Fruit fly (Drosophila melanogaster) whole organism, embryonic: ENCODE measurements around the gene CG31636.

Experiments
- Bgb ChIP-seq: fragments of 200-800 bp; sonication (Bioruptor generic); IDR thresholded peaks from 2 replicates; pipeline ENCODE4 v1.3.6; 2022; ENCODE audit warnings: missing biosample characterization, missing genetic modification characterization; ENCODE audit not compliant: partially characterized antibody
- CG12104 ChIP-seq: fragments of 200-800 bp; sonication (Bioruptor generic); optimal IDR thresholded peaks from 3 replicates; lab custom pipeline; 2016; ENCODE audit warnings: missing biosample characterization, missing genetic modification characterization
- CG14050 ChIP-seq: fragments of 200-800 bp; sonication (Bioruptor generic); IDR thresholded peaks from 3 replicates; pipeline ENCODE4 v1.3.6; 2022; ENCODE audit warnings: missing biosample characterization, missing genetic modification characterization
- CG14860 ChIP-seq: fragments of 200-800 bp; sonication (Bioruptor generic); IDR thresholded peaks from 3 replicates; pipeline ENCODE4 v1.3.6; 2022; ENCODE audit warnings: missing biosample characterization, missing genetic modification characterization; ENCODE audit not compliant: partially characterized antibody
- CG14965 ChIP-seq: fragments of 200-800 bp; sonication (Bioruptor generic); optimal IDR thresholded peaks from 2 replicates; lab custom pipeline; 2016; ENCODE audit warnings: missing biosample characterization, missing genetic modification characterization, borderline replicate concordance
- CG15073 ChIP-seq: fragments of 200-800 bp; sonication (Bioruptor generic); optimal IDR thresholded peaks from 2 replicates; lab custom pipeline; 2016; ENCODE audit warnings: missing biosample characterization, missing genetic modification characterization
- CG15601 ChIP-seq: fragments of 200-800 bp; sonication (Bioruptor generic); optimal IDR thresholded peaks from 3 replicates; lab custom pipeline; 2019; ENCODE audit warnings: missing biosample characterization, mild to moderate bottlenecking, missing genetic modification characterization, moderate library complexity
- CG1647 ChIP-seq: fragments of 200-800 bp; sonication (Bioruptor generic); optimal IDR thresholded peaks from 3 replicates; lab custom pipeline; 2016; ENCODE audit warnings: missing biosample characterization, missing genetic modification characterization
- CG18764 ChIP-seq: fragments of 200-800 bp; sonication (Bioruptor generic); optimal IDR thresholded peaks from 3 replicates; lab custom pipeline; 2016; ENCODE audit warnings: missing biosample characterization, missing genetic modification characterization
- CG4707 ChIP-seq: fragments of 200-800 bp; sonication (Bioruptor generic); optimal IDR thresholded peaks from 2 replicates; lab custom pipeline; 2018; ENCODE audit warnings: missing biosample characterization, mild to moderate bottlenecking, missing genetic modification characterization, moderate library complexity
- CG5953 ChIP-seq: fragments of 200-800 bp; sonication (Bioruptor generic); IDR thresholded peaks from 2 replicates; pipeline ENCODE4 v1.3.6; 2022; ENCODE audit warnings: missing biosample characterization, missing genetic modification characterization
- CG6272 ChIP-seq: fragments of 200-800 bp; sonication (Bioruptor generic); IDR thresholded peaks from 2 replicates; pipeline ENCODE4 v1.3.6; 2022; ENCODE audit warnings: missing biosample characterization, missing genetic modification characterization
- CG6854 ChIP-seq: fragments of 200-800 bp; sonication (Bioruptor generic); optimal IDR thresholded peaks from 3 replicates; lab custom pipeline; 2017; ENCODE audit warnings: missing biosample characterization, mild to moderate bottlenecking, missing genetic modification characterization
- CG7271 ChIP-seq: fragments of 200-800 bp; sonication (Bioruptor generic); optimal IDR thresholded peaks from 2 replicates; lab custom pipeline; 2018; ENCODE audit warnings: missing biosample characterization, mild to moderate bottlenecking, missing genetic modification characterization, moderate library complexity
- CG8290 ChIP-seq, 3 experiments: fragments of 200-800 bp; sonication (Bioruptor generic); optimal IDR thresholded peaks; 2 replicates each; lab custom pipeline; 2016 to 2019; ENCODE audit warnings: missing biosample characterization in 3 of 3, missing genetic modification characterization in 3 of 3, mild to moderate bottlenecking in 2 of 3, moderate library complexity in 1 of 3
- CG8478 ChIP-seq: fragments of >200 bp; optimal IDR thresholded peaks from 2 replicates; lab custom pipeline; 2018
- CHES-1-like ChIP-seq: fragments of 200-800 bp; sonication (Bioruptor generic); optimal IDR thresholded peaks from 2 replicates; lab custom pipeline; 2016; ENCODE audit warnings: missing biosample characterization, missing genetic modification characterization
- CoRest ChIP-seq: fragments of 200-800 bp; sonication (Bioruptor generic); optimal IDR thresholded peaks from 3 replicates; lab custom pipeline; 2018; ENCODE audit warnings: missing biosample characterization, mild to moderate bottlenecking, missing genetic modification characterization, moderate library complexity
- D19A ChIP-seq: fragments of 200-800 bp; optimal IDR thresholded peaks from 3 replicates; lab custom pipeline; 2019; ENCODE audit warnings: missing biosample characterization, mild to moderate bottlenecking, missing genetic modification characterization, moderate library complexity
- Lpt ChIP-seq: fragments of >200 bp; optimal IDR thresholded peaks from 2 replicates; lab custom pipeline; 2018; ENCODE audit warnings: missing biosample characterization, missing genetic modification characterization
- NC2α ChIP-seq: fragments of 200-800 bp; sonication (Bioruptor generic); optimal IDR thresholded peaks from 2 replicates; lab custom pipeline; 2016; ENCODE audit warnings: missing biosample characterization, missing genetic modification characterization
- Nf-YB ChIP-seq: fragments of 200-800 bp; sonication (Bioruptor generic); optimal IDR thresholded peaks from 3 replicates; lab custom pipeline; 2019; ENCODE audit warnings: missing biosample characterization, mild to moderate bottlenecking, missing genetic modification characterization, moderate library complexity
- NfI ChIP-seq: fragments of 200-800 bp; sonication (Bioruptor generic); optimal IDR thresholded peaks from 3 replicates; lab custom pipeline; 2018; ENCODE audit warnings: missing biosample characterization, mild to moderate bottlenecking, missing genetic modification characterization, moderate library complexity
- Oaz ChIP-seq: fragments of 200-800 bp; sonication (Bioruptor generic); IDR thresholded peaks from 2 replicates; pipeline ENCODE4 v1.3.6; 2022; ENCODE audit warnings: missing biosample characterization, missing genetic modification characterization
- Opbp ChIP-seq: fragments of 200-800 bp; sonication (Bioruptor generic); IDR thresholded peaks from 3 replicates; pipeline ENCODE4 v1.3.6; 2022; ENCODE audit warnings: missing biosample characterization, missing genetic modification characterization; ENCODE audit not compliant: partially characterized antibody
- PHDP ChIP-seq: fragments of 200-800 bp; sonication (Bioruptor generic); optimal IDR thresholded peaks from 3 replicates; lab custom pipeline; 2018; ENCODE audit warnings: missing biosample characterization, mild to moderate bottlenecking, missing genetic modification characterization, moderate library complexity
- Scr ChIP-seq: fragments of 200-800 bp; sonication (Bioruptor generic); IDR thresholded peaks from 2 replicates; pipeline ENCODE4 v1.3.6; 2022; ENCODE audit warnings: missing biosample characterization, missing genetic modification characterization; ENCODE audit not compliant: partially characterized antibody
- Sin3A ChIP-seq: fragments of >200 bp; optimal IDR thresholded peaks from 2 replicates; lab custom pipeline; 2018
- Six4 ChIP-seq: fragments of 200-800 bp; sonication (Bioruptor generic); optimal IDR thresholded peaks from 2 replicates; lab custom pipeline; 2016; ENCODE audit warnings: missing biosample characterization, missing genetic modification characterization
- Tbp ChIP-seq: fragments of >200 bp; optimal IDR thresholded peaks from 2 replicates; lab custom pipeline; 2018; ENCODE audit warnings: missing biosample characterization, missing genetic modification characterization
- bigmax ChIP-seq: fragments of 200-800 bp; sonication (Bioruptor generic); optimal IDR thresholded peaks from 2 replicates; lab custom pipeline; 2018; ENCODE audit warnings: missing biosample characterization, mild to moderate bottlenecking, missing genetic modification characterization
- bowl ChIP-seq: fragments of 200-800 bp; sonication (Bioruptor generic); IDR thresholded peaks from 2 replicates; pipeline ENCODE4 v1.3.6; 2022; ENCODE audit warnings: missing biosample characterization, missing genetic modification characterization
- chm ChIP-seq: fragments of 200-800 bp; sonication (Bioruptor generic); IDR thresholded peaks from 2 replicates; pipeline ENCODE4 v1.3.6; 2022; ENCODE audit warnings: missing biosample characterization, missing genetic modification characterization
- cwo ChIP-seq: fragments of 200-800 bp; sonication (Bioruptor generic); optimal IDR thresholded peaks from 3 replicates; lab custom pipeline; 2017; ENCODE audit warnings: missing biosample characterization, missing genetic modification characterization, mild to moderate bottlenecking, moderate library complexity, missing genetic modification reagents
- en ChIP-seq: fragments of 200-800 bp; sonication (Bioruptor generic); optimal IDR thresholded peaks from 2 replicates; lab custom pipeline; 2016; ENCODE audit warnings: missing biosample characterization, missing genetic modification characterization
- fd64A ChIP-seq: fragments of 200-800 bp; sonication (Bioruptor generic); optimal IDR thresholded peaks from 3 replicates; lab custom pipeline; 2018; ENCODE audit warnings: missing biosample characterization, mild to moderate bottlenecking, missing genetic modification characterization
- her ChIP-seq: fragments of 200-800 bp; sonication (Bioruptor generic); optimal IDR thresholded peaks from 2 replicates; lab custom pipeline; 2016; ENCODE audit warnings: missing biosample characterization, missing genetic modification characterization
- insv ChIP-seq, 2 experiments: fragments of 200-800 bp; sonication (Bioruptor generic); optimal IDR thresholded peaks; 3 replicates each; lab custom pipeline; 2016 to 2018; ENCODE audit warnings: missing biosample characterization in 2 of 2, missing genetic modification characterization in 2 of 2
- kni ChIP-seq: fragments of 200-800 bp; sonication (Bioruptor generic); optimal IDR thresholded peaks from 3 replicates; lab custom pipeline; 2017; ENCODE audit warnings: mild to moderate bottlenecking, missing biosample characterization, missing genetic modification reagents, missing genetic modification characterization
- lola ChIP-seq, 3 experiments: fragments of >200 bp in 2 of 3; fragments of 200-800 bp in 1 of 3; sonication (Bioruptor generic) in 1 of 3; optimal IDR thresholded peaks; 2 replicates each; lab custom pipeline; 2017 to 2019; ENCODE audit warnings: missing biosample characterization in 3 of 3, missing genetic modification characterization in 3 of 3, mild to moderate bottlenecking in 1 of 3, moderate library complexity in 1 of 3
- mam ChIP-seq: fragments of 200-800 bp; sonication (Bioruptor generic); optimal IDR thresholded peaks from 3 replicates; lab custom pipeline; 2016; ENCODE audit warnings: missing biosample characterization, missing genetic modification characterization
- nau ChIP-seq: fragments of 200-800 bp; sonication (Bioruptor generic); optimal IDR thresholded peaks from 3 replicates; lab custom pipeline; 2017; ENCODE audit warnings: missing biosample characterization, mild to moderate bottlenecking, missing genetic modification characterization, missing genetic modification reagents
- otp ChIP-seq: fragments of 200-800 bp; sonication (Bioruptor generic); IDR thresholded peaks from 3 replicates; pipeline ENCODE4, ENCODE4 v1.3.6; 2022; ENCODE audit warnings: missing biosample characterization, missing genetic modification characterization
- psq ChIP-seq: fragments of 200-800 bp; sonication (Bioruptor generic); optimal IDR thresholded peaks from 2 replicates; lab custom pipeline; 2017; ENCODE audit warnings: missing biosample characterization, missing genetic modification characterization
- ranshi ChIP-seq: fragments of 200-800 bp; sonication (Bioruptor generic); IDR thresholded peaks from 2 replicates; pipeline ENCODE4 v1.3.6; 2022; ENCODE audit warnings: missing biosample characterization, missing genetic modification characterization
- repo ChIP-seq: fragments of 200-800 bp; sonication (Bioruptor generic); optimal IDR thresholded peaks from 2 replicates; lab custom pipeline; 2016; ENCODE audit warnings: missing biosample characterization, missing genetic modification characterization
- trem ChIP-seq: fragments of 200-800 bp; optimal IDR thresholded peaks from 3 replicates; lab custom pipeline; 2019; ENCODE audit warnings: missing biosample characterization, mild to moderate bottlenecking, missing genetic modification characterization, moderate library complexity
- zf30C ChIP-seq: fragments of 200-800 bp; sonication (Bioruptor generic); optimal IDR thresholded peaks from 3 replicates; lab custom pipeline; 2018; ENCODE audit warnings: missing biosample characterization, mild to moderate bottlenecking, missing genetic modification characterization

Gene CG31636

DNA sequence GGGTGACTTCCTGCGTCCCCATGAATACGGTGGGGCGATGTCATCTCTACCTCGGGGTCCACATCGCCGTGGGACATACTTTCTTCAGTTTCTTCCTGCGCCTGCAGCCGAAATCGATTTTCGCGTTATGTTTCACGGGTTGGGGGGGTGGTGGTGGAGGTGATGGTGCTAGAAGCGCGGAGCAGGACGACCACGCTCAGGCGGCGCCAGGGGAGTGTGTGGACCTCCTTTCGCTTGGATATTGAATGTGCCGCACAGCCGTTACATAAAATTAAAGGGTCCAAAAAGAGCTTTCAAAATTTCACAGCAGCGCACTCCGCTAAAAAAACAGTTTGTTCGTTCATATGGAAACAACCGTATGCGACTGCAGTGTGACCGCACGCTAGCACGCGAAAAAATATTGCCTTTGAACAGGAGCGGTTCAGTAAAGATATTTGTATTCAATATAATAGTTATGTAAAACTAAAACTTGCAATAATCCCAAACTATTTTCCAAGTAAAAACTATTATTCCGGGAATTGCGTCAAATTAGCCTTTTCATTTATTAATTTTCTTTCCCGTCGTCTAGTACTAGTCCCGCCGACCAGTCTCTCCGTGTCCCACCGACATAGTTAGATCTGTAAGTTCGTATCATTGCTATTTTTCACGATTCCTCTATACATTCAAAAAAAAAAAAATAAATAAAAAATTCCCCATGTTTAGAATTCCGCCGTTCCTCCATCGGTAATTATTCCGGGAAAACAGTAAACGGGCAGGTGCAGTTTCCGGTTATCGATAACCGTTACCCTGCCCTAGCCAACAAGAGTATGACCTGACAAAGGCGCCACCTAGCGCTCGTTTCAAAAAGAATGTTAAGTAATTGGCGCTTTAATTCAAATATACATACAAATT is 26.3 kb upstream of the CG31636 start, which contains the start of gene Nhe3 (continued):
- TF ChIP-seq CG8478 (no peak), Sin3A (peak; percentile 67), CHES-1-like (GFP tag; lab: Kevin White, UChicago) (peak; percentile 86), bowl (GFP tag; lab: Robert Waterston, UW) (peak; percentile 35; the same call in 1 of the 2 replicates), Opbp (peak; percentile 64), D19A (tag; lab: Kevin White, UChicago) (no peak), psq (GFP tag; lab: Kevin White, UChicago) (peak; percentile 39), CG4707 (GFP tag; lab: Kevin White, UChicago) (no peak), zf30C (GFP tag; lab: Kevin White, UChicago) (no peak), nau (GFP tag; lab: Kevin White, UChicago) (peak; percentile 58), bigmax (no peak), CoRest (peak; percentile 84), CG14050 (peak; percentile 67; the same call in 2 of the 3 replicates), CG6272 (GFP tag; lab: Robert Waterston, UW) (peak; percentile 83), CG8290 (GFP tag; optimal IDR thresholded peaks at IDR 0.05; lab: Kevin White, UChicago) (peak; percentile 92), CG8290 (tag; optimal IDR thresholded peaks at IDR 0.05; lab: Kevin White, UChicago) (peak; percentile 69 to 81), CG5953 (GFP tag; lab: Robert Waterston, UW) (peak; percentile 55), Tbp (GFP tag; lab: Kevin White, UChicago) (no peak), CG14965 (GFP tag; lab: Kevin White, UChicago) (peak; percentile 36), lola (GFP tag; optimal IDR thresholded peaks at IDR 0.05; lab: Kevin White, UChicago) (peak in 1 of 3 experiments; percentile 70), CG18764 (GFP tag; lab: Kevin White, UChicago) (peak; percentile 61), Lpt (GFP tag; lab: Kevin White, UChicago) (no peak), CG12104 (GFP tag; lab: Kevin White, UChicago) (peak; percentile 73), CG6854 (GFP tag; lab: Kevin White, UChicago) (peak; percentile 30), NC2α (GFP tag; lab: Kevin White, UChicago) (peak; percentile 58), CG15073 (no peak), her (peak; percentile 37), PHDP (tag; lab: Kevin White, UChicago) (peak; percentile 71), CG15601 (peak; percentile 57), en (GFP tag; lab: Kevin White, UChicago) (no peak), trem (peak; percentile 73), otp (GFP tag; lab: Robert Waterston, UW) (peak; percentile 74), chm (GFP tag; lab: Robert Waterston, UW) (0 out of 2 replicates have a peak, but pooled peaks have one; percentile 74), Scr (GFP tag; lab: Robert Waterston, UW) (peak; percentile 53), ranshi (peak; percentile 87; the same call in 1 of the 2 replicates), Nf-YB (peak; percentile 34), CG1647 (peak; percentile 70), cwo (GFP tag; lab: Kevin White, UChicago) (peak; percentile 55), insv (GFP tag; optimal IDR thresholded peaks at IDR 0.05; lab: Kevin White, UChicago) (peak in 1 of 2 experiments; percentile 29), CG7271 (tag; lab: Kevin White, UChicago) (peak; percentile 28), NfI (GFP tag; lab: Kevin White, UChicago) (peak; percentile 75), fd64A (GFP tag; lab: Kevin White, UChicago) (peak; percentile 5), Bgb (peak; percentile 60; the same call in 1 of the 2 replicates), repo (GFP tag; lab: Kevin White, UChicago) (peak; percentile 67), CG14860 (peak; percentile 52; the same call in 2 of the 3 replicates), Six4 (GFP tag; lab: Kevin White, UChicago) (peak; percentile 64), Oaz (GFP tag; lab: Robert Waterston, UW) (peak; percentile 54; the same call in 1 of the 2 replicates), mam (GFP tag; lab: Kevin White, UChicago) (peak; percentile 87), kni (no peak)
